Worm (Caenorhabditis elegans) whole organism, L4 larva: ENCODE results near the gene egl-15.

Experiments
- F44E2.7 ChIP-seq: fragments of 200-800 bp; sonication (Bioruptor generic); IDR thresholded peaks from 2 replicates; pipeline ENCODE4 v2.1.2; 2022; ENCODE audit warnings: missing genetic modification characterization, missing compliant biosample characterization
- F49E8.2 ChIP-seq: sonication (generic microtip); optimal IDR thresholded peaks from 2 replicates; lab custom pipeline; 2016; ENCODE audit warnings: missing compliant biosample characterization, mild to moderate bottlenecking, missing genetic modification characterization, borderline replicate concordance
- ZK546.5 ChIP-seq, 2 experiments: sonication (generic microtip); optimal IDR thresholded peaks; 2 replicates each; lab custom pipeline; 2017; ENCODE audit warnings: missing biosample characterization in 2 of 2, missing genetic modification characterization in 2 of 2
- aha-1 ChIP-seq: fragments of 150-350 bp; peaks from one replicate; lab custom pipeline; 2014; ENCODE audit warnings: missing biosample characterization, missing genetic modification characterization
- aly-2 ChIP-seq: sonication (generic microtip); optimal IDR thresholded peaks from 2 replicates; lab custom pipeline; 2018; ENCODE audit warnings: missing biosample characterization, missing genetic modification characterization
- ama-1 ChIP-seq: fragments of 150-350 bp; optimal IDR thresholded peaks from 2 replicates; lab custom pipeline; 2014; ENCODE audit warnings: inconsistent platforms, mixed read lengths
- arid-1 ChIP-seq: fragments of 200-800 bp; sonication (Bioruptor generic); conservative IDR thresholded peaks from 2 replicates; pipeline ENCODE4 v1.3.6; 2022; ENCODE audit warnings: missing genetic modification reagents, missing genetic modification characterization, missing compliant biosample characterization
- ceh-28 ChIP-seq: fragments of 150-350 bp; optimal IDR thresholded peaks from 2 replicates; lab custom pipeline; 2014; ENCODE audit warnings: missing biosample characterization, missing genetic modification reagents, missing genetic modification characterization
- ceh-32 ChIP-seq: sonication (generic microtip); optimal IDR thresholded peaks from 2 replicates; lab custom pipeline; 2016; ENCODE audit warnings: mild to moderate bottlenecking, missing genetic modification characterization, missing compliant biosample characterization; ENCODE audit not compliant: poor library complexity
- ceh-44 ChIP-seq: fragments of 200-800 bp; sonication (Bioruptor generic); IDR thresholded peaks from 2 replicates; pipeline ENCODE4 v1.3.6; 2022; ENCODE audit warnings: missing genetic modification reagents, missing genetic modification characterization, missing compliant biosample characterization
- ctbp-1 ChIP-seq: fragments of 200-800 bp; sonication (Bioruptor generic); IDR thresholded peaks from 2 replicates; pipeline ENCODE4 v1.3.6; 2022; ENCODE audit warnings: missing genetic modification reagents, missing genetic modification characterization, missing compliant biosample characterization
- dmd-6 ChIP-seq: fragments of 200-800 bp; sonication (Bioruptor generic); IDR thresholded peaks from 2 replicates; pipeline ENCODE4 v1.3.6; 2022; ENCODE audit warnings: missing genetic modification reagents, missing genetic modification characterization, missing compliant biosample characterization
- egl-43 ChIP-seq: fragments of 200-800 bp; sonication (Bioruptor generic); IDR thresholded peaks from 2 replicates; pipeline ENCODE4 v1.3.6; 2022; ENCODE audit warnings: missing genetic modification reagents, missing genetic modification characterization, missing compliant biosample characterization
- fkh-10 ChIP-seq: fragments of 150-350 bp; optimal IDR thresholded peaks from 2 replicates; lab custom pipeline; 2014; ENCODE audit warnings: missing biosample characterization, missing genetic modification reagents, missing genetic modification characterization
- fos-1 ChIP-seq: fragments of 150-350 bp; optimal IDR thresholded peaks from 2 replicates; lab custom pipeline; 2014; ENCODE audit warnings: missing biosample characterization, missing genetic modification characterization
- gei-8 ChIP-seq: fragments of 200-800 bp; sonication (Bioruptor generic); optimal IDR thresholded peaks from 2 replicates; lab custom pipeline; 2018; ENCODE audit warnings: mild to moderate bottlenecking, missing genetic modification characterization, missing compliant biosample characterization
- hlh-11 ChIP-seq: fragments of 200-800 bp; sonication (Bioruptor generic); optimal IDR thresholded peaks from 2 replicates; lab custom pipeline; 2018; ENCODE audit warnings: mild to moderate bottlenecking, missing genetic modification characterization, missing compliant biosample characterization
- hlh-30 ChIP-seq: sonication (generic microtip); optimal IDR thresholded peaks from 2 replicates; lab custom pipeline; 2017; ENCODE audit warnings: antibody characterized with exemption, mild to moderate bottlenecking, missing genetic modification characterization, missing compliant biosample characterization; ENCODE audit not compliant: insufficient read depth
- hmg-1.1 ChIP-seq: fragments of 200-800 bp; sonication (Bioruptor generic); IDR thresholded peaks from 2 replicates; pipeline ENCODE4 v1.3.6; 2022; ENCODE audit warnings: missing genetic modification reagents, missing genetic modification characterization, missing compliant biosample characterization
- lim-7 ChIP-seq: fragments of 200-800 bp; sonication (Bioruptor generic); IDR thresholded peaks from 2 replicates; pipeline ENCODE4 v1.3.6; 2022; ENCODE audit warnings: missing genetic modification characterization, missing compliant biosample characterization
- lin-15B ChIP-seq: fragments of 150-350 bp; sonication (generic microtip); optimal IDR thresholded peaks from 3 replicates; lab custom pipeline; 2014; ENCODE audit warnings: missing biosample characterization, missing genetic modification characterization
- lin-38 ChIP-seq: fragments of 200-800 bp; sonication (Bioruptor generic); IDR thresholded peaks from 2 replicates; pipeline ENCODE4 v1.3.6; 2022; ENCODE audit warnings: missing genetic modification reagents, missing genetic modification characterization, missing compliant biosample characterization
- lin-39 ChIP-seq: fragments of 150-350 bp; optimal IDR thresholded peaks from 2 replicates; lab custom pipeline; 2014; ENCODE audit warnings: missing biosample characterization, missing genetic modification reagents, missing genetic modification characterization
- mep-1 ChIP-seq: fragments of 150-350 bp; sonication (generic microtip); optimal IDR thresholded peaks from 3 replicates; lab custom pipeline; 2014; ENCODE audit warnings: missing biosample characterization, missing genetic modification characterization
- mxl-3 ChIP-seq: fragments of 200-800 bp; sonication (Bioruptor generic); optimal IDR thresholded peaks from 2 replicates; lab custom pipeline; 2018; ENCODE audit warnings: mild to moderate bottlenecking, missing genetic modification characterization, missing compliant biosample characterization
- nhr-10 ChIP-seq: fragments of 150-350 bp; optimal IDR thresholded peaks from 2 replicates; lab custom pipeline; 2014; ENCODE audit warnings: missing biosample characterization, missing genetic modification characterization
- nhr-11 ChIP-seq: fragments of 150-350 bp; optimal IDR thresholded peaks from 2 replicates; lab custom pipeline; 2014; ENCODE audit warnings: missing biosample characterization, missing genetic modification characterization
- nhr-111 ChIP-seq: fragments of 200-800 bp; sonication (Bioruptor generic); optimal IDR thresholded peaks from 2 replicates; lab custom pipeline; 2018; ENCODE audit warnings: mild to moderate bottlenecking, missing genetic modification characterization, missing compliant biosample characterization
- nhr-237 ChIP-seq: sonication (generic microtip); optimal IDR thresholded peaks from 2 replicates; lab custom pipeline; 2017; ENCODE audit warnings: missing biosample characterization, missing genetic modification characterization
- nhr-28 ChIP-seq: fragments of 150-350 bp; optimal IDR thresholded peaks from 2 replicates; lab custom pipeline; 2014; ENCODE audit warnings: missing biosample characterization, missing genetic modification characterization
- nhr-41 ChIP-seq: fragments of 200-800 bp; sonication (Bioruptor generic); IDR thresholded peaks from 2 replicates; pipeline ENCODE4 v1.3.6; 2022; ENCODE audit warnings: missing genetic modification reagents, missing genetic modification characterization, missing compliant biosample characterization
- nhr-42 ChIP-seq: fragments of 200-800 bp; sonication (Bioruptor generic); IDR thresholded peaks from 2 replicates; pipeline ENCODE4 v1.3.6; 2022; ENCODE audit warnings: missing genetic modification characterization, missing compliant biosample characterization
- nhr-48 ChIP-seq: sonication (generic microtip); optimal IDR thresholded peaks from 2 replicates; lab custom pipeline; 2016; ENCODE audit warnings: mild to moderate bottlenecking, missing genetic modification characterization, missing compliant biosample characterization
- nhr-76 ChIP-seq: fragments of 150-350 bp; optimal IDR thresholded peaks from 2 replicates; lab custom pipeline; 2014; ENCODE audit warnings: missing biosample characterization, missing genetic modification characterization
- php-3 ChIP-seq: fragments of 200-800 bp; sonication (Bioruptor generic); IDR thresholded peaks from 2 replicates; pipeline ENCODE4 v1.3.6; 2022; ENCODE audit warnings: missing genetic modification reagents, missing genetic modification characterization, missing compliant biosample characterization
- set-16 ChIP-seq: fragments of 200-800 bp; sonication (Bioruptor generic); IDR thresholded peaks from 2 replicates; pipeline ENCODE4 v1.3.6; 2022; ENCODE audit warnings: missing genetic modification reagents, missing genetic modification characterization, missing compliant biosample characterization
- snpc-1.2 ChIP-seq: fragments of 200-800 bp; sonication (Bioruptor generic); IDR thresholded peaks from 2 replicates; pipeline ENCODE4 v1.3.6; 2022; ENCODE audit warnings: missing genetic modification reagents, missing genetic modification characterization, missing compliant biosample characterization
- spr-1 ChIP-seq: sonication (generic microtip); optimal IDR thresholded peaks from 2 replicates; lab custom pipeline; 2016; ENCODE audit warnings: mild to moderate bottlenecking, missing genetic modification characterization, missing compliant biosample characterization
- unc-39 ChIP-seq: sonication (generic microtip); optimal IDR thresholded peaks from 2 replicates; lab custom pipeline; 2017; ENCODE audit warnings: missing biosample characterization, missing genetic modification characterization
- unc-62 ChIP-seq, 3 experiments: fragments of 150-350 bp in 1 of 3; sonication (generic microtip); optimal IDR thresholded peaks in 2 of 3; peaks in 1 of 3; 1 replicate in 1 of 3; 2 replicates in 2 of 3; lab custom pipeline; 2014 to 2017; ENCODE audit warnings: missing biosample characterization in 3 of 3, missing genetic modification characterization in 3 of 3, missing genetic modification reagents in 3 of 3, missing genotype in 1 of 3
- vab-7 ChIP-seq: fragments of 200-800 bp; sonication (Bioruptor generic); IDR thresholded peaks from 2 replicates; pipeline ENCODE4 v1.3.6; 2022; ENCODE audit warnings: missing genetic modification reagents, missing genetic modification characterization, missing compliant biosample characterization
- zag-1 ChIP-seq: fragments of 150-350 bp; optimal IDR thresholded peaks from 2 replicates; lab custom pipeline; 2014; ENCODE audit warnings: missing biosample characterization, missing genetic modification characterization
- zfp-3 ChIP-seq: fragments of 200-800 bp; sonication (Bioruptor generic); conservative IDR thresholded peaks from 2 replicates; pipeline ENCODE4 v1.3.6; 2022; ENCODE audit warnings: missing genetic modification reagents, missing genetic modification characterization, missing compliant biosample characterization
- zip-2 ChIP-seq: fragments of 150-350 bp; optimal IDR thresholded peaks from 2 replicates; lab custom pipeline; 2014; ENCODE audit warnings: missing biosample characterization, missing genetic modification characterization

Gene egl-15

ce11 chrX:11060940-11061339, 44.7 kb downstream of the egl-15 start:
- TF ChIP-seq nhr-11 (tag; lab: Kevin White, UChicago): no peak
- peak; percentile 31 for TF ChIP-seq nhr-28 (tag; lab: Kevin White, UChicago)
- TF ChIP-seq mxl-3 (GFP tag; lab: Kevin White, UChicago): peak; percentile 4
- peak; percentile 1 for TF ChIP-seq hlh-30 (tag; lab: Kevin White, UChicago)
- TF ChIP-seq, all 104 proteins: peak for 3

- TF ChIP-seq mep-1 (tag; lab: Kevin White, UChicago) (no peak), ceh-44 (GFP tag; lab: Robert Waterston, UW) (no peak), nhr-42 (GFP tag; lab: Robert Waterston, UW) (no peak), zfp-3 (GFP tag; lab: Robert Waterston, UW) (no peak), nhr-111 (no peak), nhr-237 (tag; lab: Kevin White, UChicago) (no peak), zag-1 (tag; lab: Kevin White, UChicago) (no peak), snpc-1.2 (GFP tag; lab: Robert Waterston, UW) (no peak), lin-38 (GFP tag; lab: Robert Waterston, UW) (no peak), aha-1 (tag; lab: Kevin White, UChicago) (no peak), fkh-10 (GFP tag; lab: Kevin White, UChicago) (no peak), nhr-48 (tag; lab: Kevin White, UChicago) (no peak), arid-1 (GFP tag; lab: Robert Waterston, UW) (no peak), ceh-32 (tag; lab: Kevin White, UChicago) (no peak), vab-7 (GFP tag; lab: Robert Waterston, UW) (no peak), hmg-1.1 (GFP tag; lab: Robert Waterston, UW) (no peak), lim-7 (no peak), F49E8.2 (tag; lab: Kevin White, UChicago) (no peak)
Observed at ce11 chrX:11061904-11062303, 45.7 kb downstream of the egl-15 start, which contains the start of gene lpr-5. Gene lpr-5 (plus strand): TSS chrX:11062123.

- TF ChIP-seq aly-2 (tag; lab: Kevin White, UChicago) (no peak), unc-62 (GFP tag; optimal IDR thresholded peaks at IDR 0.05 in 1 of 2; lab: Kevin White, UChicago) (peak in 1 of 2 experiments; percentile 91), unc-62 (tag; optimal IDR thresholded peaks at IDR 0.05; lab: Kevin White, UChicago) (no peak), hlh-11 (tag; lab: Kevin White, UChicago) (peak; percentile 52), nhr-28 (tag; lab: Kevin White, UChicago) (peak; percentile 19), egl-43 (peak; percentile 34; the same call in 1 of the 2 replicates)
Observed at ce11 chrX:11064799-11065198, 48.6 kb downstream of the egl-15 start, which contains the start of gene lpr-4. Gene lpr-4 (plus strand): TSS chrX:11065126.

ce11 chrX:11067256-11067655, 51.1 kb downstream of the egl-15 start:
- TF ChIP-seq ceh-32 (tag; lab: Kevin White, UChicago) (no peak), php-3 (GFP tag; lab: Robert Waterston, UW) (no peak), ama-1 (lab: Kevin White, UChicago) (no peak), spr-1 (tag; lab: Kevin White, UChicago) (no peak), lin-15B (tag; lab: Kevin White, UChicago) (no peak), ZK546.5 (tag; optimal IDR thresholded peaks at IDR 0.05; lab: Kevin White, UChicago) (no peak), ceh-44 (GFP tag; lab: Robert Waterston, UW) (no peak)

ce11 chrX:11068334-11068733, 52.1 kb downstream of the egl-15 start, which contains the start of gene apt-9:
Gene apt-9 (plus strand): TSS chrX:11068527.
- TF ChIP-seq set-16 (GFP tag; lab: Robert Waterston, UW) (peak; percentile 17; the same call in 1 of the 2 replicates), gei-8 (no peak), nhr-10 (tag; lab: Kevin White, UChicago) (no peak), ceh-28 (peak; percentile 16), ama-1 (lab: Kevin White, UChicago) (no peak), vab-7 (GFP tag; lab: Robert Waterston, UW) (0 out of 2 replicates have a peak, but pooled peaks have one; percentile 18), unc-39 (tag; lab: Kevin White, UChicago) (no peak), F44E2.7 (GFP tag; lab: Robert Waterston, UW) (no peak), aha-1 (tag; lab: Kevin White, UChicago) (no peak), nhr-76 (tag; lab: Kevin White, UChicago) (no peak), ctbp-1 (GFP tag; lab: Robert Waterston, UW) (peak; percentile 51; the same call in 1 of the 2 replicates), zip-2 (tag; lab: Kevin White, UChicago) (no peak), fkh-10 (GFP tag; lab: Kevin White, UChicago) (peak; percentile 58), fos-1 (no peak), lin-39 (tag; lab: Kevin White, UChicago) (no peak), dmd-6 (GFP tag; lab: Robert Waterston, UW) (no peak), mep-1 (tag; lab: Kevin White, UChicago) (peak; percentile 47), nhr-41 (GFP tag; lab: Robert Waterston, UW) (no peak)
